Fruit fly (Drosophila melanogaster) Kc167 (cell line): ENCODE data around the gene Smyd3.

ENCODE experiments used
- Myc ChIP-seq: fragments of >200 bp; optimal IDR thresholded peaks from 2 replicates; lab custom pipeline; 2017; ENCODE audit warnings: missing external identifiers
- Sin3A ChIP-seq: fragments of >200 bp; optimal IDR thresholded peaks from 2 replicates; lab custom pipeline; 2018; ENCODE audit warnings: missing external identifiers
- h ChIP-seq: fragments of >200 bp; optimal IDR thresholded peaks from 3 replicates; lab custom pipeline; 2018; ENCODE audit warnings: missing external identifiers
- psq ChIP-seq: fragments of >200 bp; optimal IDR thresholded peaks from 2 replicates; lab custom pipeline; 2017; ENCODE audit warnings: missing external identifiers

DNA sequence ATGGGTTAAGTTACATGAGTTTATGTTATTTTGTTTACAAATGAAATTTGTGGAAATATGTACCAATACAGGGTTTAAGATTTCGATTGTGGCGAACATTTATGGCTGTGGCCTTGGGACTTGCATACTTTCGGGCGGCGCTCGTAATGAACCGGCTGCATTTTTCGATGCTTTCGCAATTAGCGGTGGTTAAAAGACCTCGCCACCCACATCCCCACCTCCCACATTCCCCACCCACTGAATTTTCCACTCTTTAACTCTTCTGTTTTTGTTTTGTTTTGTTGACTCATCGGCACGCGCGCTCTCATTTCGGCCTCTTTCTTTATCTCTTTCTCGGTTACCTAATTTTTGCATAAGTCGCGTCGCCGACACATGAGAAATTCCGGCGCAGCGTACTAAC is 36.9 kb upstream of the Smyd3 start:
- TF ChIP-seq Myc (lab: Kevin White, UChicago) (no peak), Sin3A (lab: Kevin White, UChicago) (no peak), h (lab: Kevin White, UChicago) (no peak), psq (no peak)
